Fruit fly (Drosophila melanogaster): ENCODE measurements around the gene CG11029.

The CG11029 gene

DNA sequence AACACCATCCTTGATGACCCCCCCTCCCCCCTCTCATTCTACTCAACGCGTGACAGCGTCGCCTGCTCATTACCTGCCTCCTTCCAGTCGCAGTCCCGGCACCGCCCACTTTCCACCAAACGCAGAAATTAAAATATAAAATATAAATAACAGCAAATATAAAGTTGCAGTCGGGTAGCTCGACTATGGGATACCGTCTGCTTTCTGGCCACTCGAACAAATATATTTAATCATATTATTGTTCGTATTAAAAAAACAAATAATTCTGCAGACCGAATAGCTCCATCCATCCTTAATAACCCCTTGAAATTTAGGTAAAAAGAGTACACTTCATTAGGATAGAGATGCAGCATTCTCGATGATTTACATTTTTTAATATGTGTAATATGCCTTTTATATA is 2.2 kb downstream of the CG11029 start:
- no peak for TF ChIP-seq Pif1A (GFP tag; optimal IDR thresholded peaks at IDR 0.05)
- TF ChIP-seq fd96Ca (GFP tag; IDR thresholded peaks at IDR 0.05), result no peak
- TF ChIP-seq CG10348 (GFP tag; IDR thresholded peaks at IDR 0.05), result no peak
- no peak for TF ChIP-seq CG8301 (tag; optimal IDR thresholded peaks at IDR 0.05)
- peak; percentile 8 for TF ChIP-seq CG17806 (tag; optimal IDR thresholded peaks at IDR 0.05)
- no peak for TF ChIP-seq Ets98B (GFP tag; IDR thresholded peaks at IDR 0.05)
- no peak for TF ChIP-seq rn (GFP tag; IDR thresholded peaks at IDR 0.05)
- peak; percentile 33 for TF ChIP-seq CG8159 (tag; optimal IDR thresholded peaks at IDR 0.05)
- no peak for TF ChIP-seq Pif1B (GFP tag; optimal IDR thresholded peaks at IDR 0.05)

DNA sequence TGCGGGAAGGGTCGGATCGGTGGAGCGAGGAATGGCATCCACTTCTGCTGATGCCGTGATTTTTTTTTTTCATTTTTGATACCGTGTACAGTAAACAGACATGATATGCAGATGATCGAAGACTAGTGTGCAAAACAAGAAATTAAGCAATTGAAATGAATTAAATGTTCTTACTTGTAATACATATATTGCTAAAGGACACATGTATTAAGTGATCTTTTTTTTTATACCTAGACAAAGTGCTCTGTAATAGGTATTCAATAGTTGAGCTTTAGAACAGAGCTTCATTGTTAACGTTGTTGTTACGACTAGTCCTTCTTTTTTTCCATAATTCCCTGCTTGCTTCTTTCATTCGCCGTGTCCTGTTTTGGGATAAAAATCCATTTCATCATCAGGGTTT is 5.5 kb downstream of the CG11029 start:
- TF ChIP-seq CG8301 (tag; optimal IDR thresholded peaks at IDR 0.05) (no peak), CG17806 (tag; optimal IDR thresholded peaks at IDR 0.05) (peak; percentile 74), CG9948 (tag; optimal IDR thresholded peaks at IDR 0.05) (peak; percentile 62), CG12605 (GFP tag; IDR thresholded peaks at IDR 0.05) (no peak), Pif1A (GFP tag; optimal IDR thresholded peaks at IDR 0.05) (peak; percentile 13), Ets98B (GFP tag; IDR thresholded peaks at IDR 0.05) (no peak), CG4496 (GFP tag; IDR thresholded peaks at IDR 0.05) (no peak), CG10348 (GFP tag; IDR thresholded peaks at IDR 0.05) (no peak), D1 (tag; optimal IDR thresholded peaks at IDR 0.05) (peak; percentile 31), CG15710 (tag; optimal IDR thresholded peaks at IDR 0.05) (peak; percentile 75), CG8159 (tag; optimal IDR thresholded peaks at IDR 0.05) (peak; percentile 82), CG34367 (tag; optimal IDR thresholded peaks at IDR 0.05) (peak; percentile 67), EcR (GFP tag; optimal IDR thresholded peaks at IDR 0.05) (no peak), CG13204 (GFP tag; optimal IDR thresholded peaks at IDR 0.05) (no peak), gl (tag; optimal IDR thresholded peaks at IDR 0.05) (peak; percentile 36), Snoo (tag; optimal IDR thresholded peaks at IDR 0.05) (peak; percentile 11), Pif1B (GFP tag; optimal IDR thresholded peaks at IDR 0.05) (peak; percentile 53), rn (GFP tag; IDR thresholded peaks at IDR 0.05) (no peak), CG14655 (GFP tag; optimal IDR thresholded peaks at IDR 0.05) (no peak), CG32121 (GFP tag; IDR thresholded peaks at IDR 0.05) (no peak), fd96Ca (GFP tag; IDR thresholded peaks at IDR 0.05) (no peak)

DNA sequence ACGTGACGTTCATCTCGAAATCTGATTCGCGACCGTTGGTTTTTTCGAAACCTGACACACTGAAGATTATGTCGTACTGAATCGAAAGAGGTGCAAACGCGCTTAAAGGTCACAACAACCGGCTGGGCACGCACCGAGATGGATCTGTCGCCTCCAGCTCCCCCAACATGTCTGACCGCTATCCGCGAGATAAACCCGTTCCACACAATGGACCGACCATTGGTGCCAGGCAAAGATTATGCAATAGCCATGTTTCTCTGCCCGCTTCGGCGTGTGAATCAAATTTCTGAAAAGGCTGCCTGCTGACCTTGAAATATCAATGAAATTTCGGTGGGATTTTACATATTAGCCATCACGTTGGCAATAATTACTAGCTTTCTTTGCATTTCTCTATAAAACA is 19.2 kb downstream of the CG11029 start:
- TF ChIP-seq CG14655 (GFP tag; optimal IDR thresholded peaks at IDR 0.05), result no peak
- TF ChIP-seq CG15710 (tag; optimal IDR thresholded peaks at IDR 0.05), result no peak
- TF ChIP-seq EcR (GFP tag; optimal IDR thresholded peaks at IDR 0.05), result peak; percentile 76
- TF ChIP-seq CG12605 (GFP tag; IDR thresholded peaks at IDR 0.05), result no peak

DNA sequence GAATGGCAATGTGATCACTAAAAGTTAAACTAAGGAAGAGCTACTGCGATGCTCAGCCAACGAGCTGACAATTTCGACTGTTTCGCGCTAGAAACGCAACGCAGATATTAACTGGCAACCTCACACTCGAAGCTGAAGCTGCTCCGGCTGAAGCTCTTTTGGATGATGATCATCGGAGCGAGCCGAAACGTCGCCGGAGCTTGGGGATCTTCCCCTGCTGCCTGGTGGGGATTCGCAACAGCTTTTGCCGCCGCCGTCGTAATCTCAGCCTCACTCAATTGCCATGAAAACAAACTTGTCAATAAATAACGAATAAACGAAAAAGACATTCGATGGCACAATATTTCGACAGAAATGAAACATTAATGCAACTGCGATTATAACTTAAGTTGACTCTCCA is 20.1 kb downstream of the CG11029 start, which contains the start of gene obst-E:
Gene obst-E (minus strand): TSS at position 101 of the 400 bp plus-strand sequence.
- no peak for TF ChIP-seq CG32121 (GFP tag; IDR thresholded peaks at IDR 0.05)
- no peak for TF ChIP-seq CG34367 (tag; optimal IDR thresholded peaks at IDR 0.05)
- TF ChIP-seq CG8159 (tag; optimal IDR thresholded peaks at IDR 0.05), result no peak
- TF ChIP-seq CG15710 (tag; optimal IDR thresholded peaks at IDR 0.05), result no peak
- TF ChIP-seq CG9948 (tag; optimal IDR thresholded peaks at IDR 0.05), result no peak
- TF ChIP-seq CG12605 (GFP tag; IDR thresholded peaks at IDR 0.05), result no peak
- TF ChIP-seq CG14655 (GFP tag; optimal IDR thresholded peaks at IDR 0.05), result no peak
- TF ChIP-seq CG13204 (GFP tag; optimal IDR thresholded peaks at IDR 0.05), result no peak
- no peak for TF ChIP-seq Pif1A (GFP tag; optimal IDR thresholded peaks at IDR 0.05)
- no peak for TF ChIP-seq D1 (tag; optimal IDR thresholded peaks at IDR 0.05)
- TF ChIP-seq CG8301 (tag; optimal IDR thresholded peaks at IDR 0.05), result no peak
- no peak for TF ChIP-seq CG4496 (GFP tag; IDR thresholded peaks at IDR 0.05)
- TF ChIP-seq rn (GFP tag; IDR thresholded peaks at IDR 0.05), result no peak
- no peak for TF ChIP-seq Snoo (tag; optimal IDR thresholded peaks at IDR 0.05)
- TF ChIP-seq CG17806 (tag; optimal IDR thresholded peaks at IDR 0.05), result no peak
- no peak for TF ChIP-seq gl (tag; optimal IDR thresholded peaks at IDR 0.05)

DNA sequence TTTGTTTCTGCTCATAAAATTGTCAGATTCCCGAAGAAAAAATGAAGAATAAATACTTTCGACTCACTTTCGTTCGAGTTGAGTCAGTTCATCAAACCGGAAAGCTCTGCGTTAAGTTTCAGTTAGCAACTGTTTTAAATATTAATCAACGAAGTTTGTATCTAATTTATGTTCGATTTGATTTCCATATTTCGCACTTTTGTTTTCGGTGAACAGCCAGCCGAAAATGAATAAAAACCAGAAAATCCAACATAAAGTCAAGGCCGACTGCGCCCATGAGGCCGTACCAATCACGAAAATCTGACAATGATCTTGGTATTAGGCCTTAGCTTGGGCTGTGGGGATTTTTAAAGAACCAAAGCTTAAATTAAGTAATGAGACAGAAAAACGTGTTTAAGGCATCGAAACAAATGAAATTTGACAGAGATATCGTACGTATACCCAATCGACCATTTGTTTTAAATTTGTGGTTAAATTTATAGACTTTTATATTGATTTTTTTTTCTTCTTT is 20.6 kb downstream of the CG11029 start:
- TF ChIP-seq Snoo (tag; optimal IDR thresholded peaks at IDR 0.05), result no peak
- no peak for TF ChIP-seq CG14655 (GFP tag; optimal IDR thresholded peaks at IDR 0.05)
- TF ChIP-seq CG34367 (tag; optimal IDR thresholded peaks at IDR 0.05), result no peak
- no peak for TF ChIP-seq EcR (GFP tag; optimal IDR thresholded peaks at IDR 0.05)
- TF ChIP-seq CG9948 (tag; optimal IDR thresholded peaks at IDR 0.05), result no peak
- TF ChIP-seq CG12605 (GFP tag; IDR thresholded peaks at IDR 0.05), result no peak
- no peak for TF ChIP-seq Ets98B (GFP tag; IDR thresholded peaks at IDR 0.05)
- no peak for TF ChIP-seq CG10348 (GFP tag; IDR thresholded peaks at IDR 0.05)
- TF ChIP-seq CG32121 (GFP tag; IDR thresholded peaks at IDR 0.05), result no peak
- no peak for TF ChIP-seq CG13204 (GFP tag; optimal IDR thresholded peaks at IDR 0.05)
- no peak for TF ChIP-seq fd96Ca (GFP tag; IDR thresholded peaks at IDR 0.05)

DNA sequence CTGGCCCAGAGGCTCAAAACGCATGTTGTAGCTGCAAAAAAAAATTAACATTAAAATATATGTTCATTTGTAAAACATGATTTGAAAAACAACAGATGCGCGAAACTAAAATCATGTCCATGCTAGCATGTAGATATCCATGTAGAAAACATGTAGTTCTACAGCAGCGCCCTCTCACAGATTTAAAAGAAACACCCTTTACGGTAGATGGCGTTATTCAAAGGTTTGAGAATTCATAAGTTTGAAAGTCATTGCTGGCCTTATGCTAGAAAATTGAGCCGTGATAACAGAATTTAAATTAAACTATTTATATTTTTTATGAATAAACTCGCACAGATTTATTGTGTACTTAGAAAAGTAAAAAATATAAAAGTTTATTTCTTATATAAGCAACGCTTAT is 25.2 kb downstream of the CG11029 start:
- TF ChIP-seq D1 (tag; optimal IDR thresholded peaks at IDR 0.05) (peak; percentile 78), CG13204 (GFP tag; optimal IDR thresholded peaks at IDR 0.05) (no peak)

DNA sequence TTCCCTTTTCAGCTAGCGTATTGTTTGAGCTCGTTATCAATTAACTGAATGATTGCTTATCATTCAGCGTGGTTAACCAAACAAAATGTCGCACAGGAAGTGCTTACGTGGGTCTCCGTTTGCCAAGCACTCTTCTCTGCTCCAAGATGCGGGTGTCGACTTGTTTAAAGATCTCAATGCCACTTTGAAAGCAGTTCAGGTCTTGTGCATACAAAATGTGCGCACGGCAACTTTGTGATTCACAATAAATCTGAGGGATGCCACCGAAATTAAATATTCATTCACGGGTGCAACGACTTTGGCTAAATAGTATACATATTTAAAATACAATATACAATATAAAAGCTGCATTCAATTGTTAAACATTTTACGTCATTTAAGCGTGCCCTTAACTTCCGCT is 26.3 kb downstream of the CG11029 start:
- TF ChIP-seq Ets98B (GFP tag; IDR thresholded peaks at IDR 0.05), result no peak
- TF ChIP-seq CG4496 (GFP tag; IDR thresholded peaks at IDR 0.05), result no peak
- no peak for TF ChIP-seq CG8301 (tag; optimal IDR thresholded peaks at IDR 0.05)
- TF ChIP-seq CG13204 (GFP tag; optimal IDR thresholded peaks at IDR 0.05), result no peak
- no peak for TF ChIP-seq Pif1B (GFP tag; optimal IDR thresholded peaks at IDR 0.05)
- TF ChIP-seq Snoo (tag; optimal IDR thresholded peaks at IDR 0.05), result no peak
- TF ChIP-seq rn (GFP tag; IDR thresholded peaks at IDR 0.05), result no peak
- TF ChIP-seq CG15710 (tag; optimal IDR thresholded peaks at IDR 0.05), result no peak
- no peak for TF ChIP-seq CG34367 (tag; optimal IDR thresholded peaks at IDR 0.05)
- no peak for TF ChIP-seq CG9948 (tag; optimal IDR thresholded peaks at IDR 0.05)
- no peak for TF ChIP-seq CG14655 (GFP tag; optimal IDR thresholded peaks at IDR 0.05)
- no peak for TF ChIP-seq fd96Ca (GFP tag; IDR thresholded peaks at IDR 0.05)
- no peak for TF ChIP-seq EcR (GFP tag; optimal IDR thresholded peaks at IDR 0.05)
- TF ChIP-seq CG32121 (GFP tag; IDR thresholded peaks at IDR 0.05), result no peak

Data from whole organism, pupa.